Worm (Caenorhabditis elegans) whole organism, L3 larva: ENCODE results near the gene H03E18.2.

ENCODE experiments used
- ceh-16 ChIP-seq: sonication (generic microtip); optimal IDR thresholded peaks from 2 replicates; lab custom pipeline; 2017; ENCODE audit warnings: missing biosample characterization, missing genetic modification characterization
- ceh-28 ChIP-seq: fragments of 150-350 bp; optimal IDR thresholded peaks from 2 replicates; lab custom pipeline; 2014; ENCODE audit warnings: missing biosample characterization, missing genetic modification reagents, missing genetic modification characterization
- mdl-1 ChIP-seq: fragments of 150-350 bp; optimal IDR thresholded peaks from 2 replicates; lab custom pipeline; 2014; ENCODE audit warnings: missing biosample characterization, missing genetic modification characterization
- nhr-77 ChIP-seq: fragments of 150-350 bp; optimal IDR thresholded peaks from 2 replicates; lab custom pipeline; 2014; ENCODE audit warnings: missing biosample characterization, missing genetic modification characterization

ce11 chrX:8509088-8509487 is 11.2 kb downstream of the H03E18.2 start:
- no peak for TF ChIP-seq ceh-16 (tag; lab: Kevin White, UChicago)
- TF ChIP-seq mdl-1 (tag; lab: Kevin White, UChicago): no peak
- TF ChIP-seq nhr-77 (tag; lab: Kevin White, UChicago): no peak
- no peak for TF ChIP-seq ceh-28
